Worm (Caenorhabditis elegans) whole organism, L2 larva: Measurements from ENCODE around the gene sec-20.

Experiments
- C34F6.9 ChIP-seq: fragments of 150-350 bp; optimal IDR thresholded peaks from 2 replicates; lab custom pipeline; 2014; ENCODE audit warnings: missing biosample characterization, missing genetic modification characterization
- F13H6.1 ChIP-seq: sonication (generic microtip); optimal IDR thresholded peaks from 2 replicates; lab custom pipeline; 2016; ENCODE audit warnings: missing genetic modification characterization, missing compliant biosample characterization
- Y55F3AM.14 ChIP-seq: fragments of 200-800 bp; sonication (Bioruptor generic); optimal IDR thresholded peaks from 2 replicates; lab custom pipeline; 2018; ENCODE audit warnings: mild to moderate bottlenecking, missing genetic modification characterization, missing compliant biosample characterization
- ZK546.5 ChIP-seq: sonication (generic microtip); optimal IDR thresholded peaks from 2 replicates; lab custom pipeline; 2017; ENCODE audit warnings: missing biosample characterization, missing genetic modification characterization
- aly-2 ChIP-seq: fragments of 150-350 bp; optimal IDR thresholded peaks from 2 replicates; lab custom pipeline; 2014; ENCODE audit warnings: missing biosample characterization, missing genetic modification characterization
- crh-2 ChIP-seq: sonication (generic microtip); optimal IDR thresholded peaks from 2 replicates; lab custom pipeline; 2017; ENCODE audit warnings: missing biosample characterization, missing genetic modification characterization
- dmd-4 ChIP-seq: sonication (generic microtip); optimal IDR thresholded peaks from 2 replicates; lab custom pipeline; 2017; ENCODE audit warnings: missing biosample characterization, missing genetic modification characterization
- egl-27 ChIP-seq: sonication (generic microtip); optimal IDR thresholded peaks from 3 replicates; lab custom pipeline; 2017; ENCODE audit warnings: missing biosample characterization, missing genetic modification reagents, missing genetic modification characterization
- elt-1 ChIP-seq: fragments of 150-350 bp; optimal IDR thresholded peaks from 2 replicates; lab custom pipeline; 2014; ENCODE audit warnings: missing biosample characterization, missing genetic modification characterization
- elt-3 ChIP-seq: sonication (generic microtip); optimal IDR thresholded peaks from 2 replicates; lab custom pipeline; 2017; ENCODE audit warnings: missing biosample characterization, missing genetic modification characterization
- fos-1 ChIP-seq: fragments of 150-350 bp; optimal IDR thresholded peaks from 2 replicates; lab custom pipeline; 2014; ENCODE audit warnings: missing biosample characterization, missing genetic modification characterization
- gmeb-1 ChIP-seq: fragments of 150-350 bp; optimal IDR thresholded peaks from 2 replicates; lab custom pipeline; 2014; ENCODE audit warnings: missing biosample characterization, missing genetic modification characterization
- lin-11 ChIP-seq: fragments of 150-350 bp; sonication (generic microtip); optimal IDR thresholded peaks from 2 replicates; lab custom pipeline; 2014; ENCODE audit warnings: missing biosample characterization, missing genetic modification characterization, inconsistent platforms, mixed read lengths
- lin-13 ChIP-seq: fragments of 150-350 bp; optimal IDR thresholded peaks from 2 replicates; lab custom pipeline; 2014; ENCODE audit warnings: missing biosample characterization, missing genetic modification reagents, missing genetic modification characterization
- lin-39 ChIP-seq: fragments of 150-350 bp; optimal IDR thresholded peaks from 2 replicates; lab custom pipeline; 2014; ENCODE audit warnings: missing biosample characterization, missing genetic modification reagents, missing genetic modification characterization
- lsy-2 ChIP-seq, 2 experiments: fragments of 150-350 bp in 1 of 2; sonication (generic microtip) in 1 of 2; optimal IDR thresholded peaks; 2 replicates each; lab custom pipeline; 2014 to 2017; ENCODE audit warnings: missing biosample characterization in 2 of 2, missing genetic modification characterization in 2 of 2
- mab-5 ChIP-seq: fragments of 150-350 bp; optimal IDR thresholded peaks from 2 replicates; lab custom pipeline; 2014; ENCODE audit warnings: missing biosample characterization, missing genetic modification characterization
- mbf-1 ChIP-seq: sonication (generic microtip); optimal IDR thresholded peaks from 2 replicates; lab custom pipeline; 2017; ENCODE audit warnings: missing biosample characterization, missing genetic modification characterization
- mdl-1 ChIP-seq, 2 experiments: fragments of 150-350 bp in 1 of 2; sonication (generic microtip) in 1 of 2; optimal IDR thresholded peaks; 2 replicates each; lab custom pipeline; 2017; ENCODE audit warnings: missing biosample characterization in 2 of 2, missing genetic modification characterization in 2 of 2
- nhr-10 ChIP-seq: sonication (generic microtip); optimal IDR thresholded peaks from 2 replicates; lab custom pipeline; 2017; ENCODE audit warnings: missing biosample characterization, missing genetic modification characterization
- nhr-11 ChIP-seq: fragments of 150-350 bp; optimal IDR thresholded peaks from 2 replicates; lab custom pipeline; 2014; ENCODE audit warnings: missing biosample characterization, missing genetic modification characterization
- nhr-12 ChIP-seq: fragments of 150-350 bp; optimal IDR thresholded peaks from 2 replicates; lab custom pipeline; 2014; ENCODE audit warnings: missing biosample characterization, missing genetic modification characterization
- nhr-21 ChIP-seq: fragments of 150-350 bp; optimal IDR thresholded peaks from 2 replicates; lab custom pipeline; 2014; ENCODE audit warnings: missing biosample characterization, missing genetic modification characterization
- nhr-23 ChIP-seq: fragments of 150-350 bp; optimal IDR thresholded peaks from 2 replicates; lab custom pipeline; 2014; ENCODE audit warnings: missing biosample characterization, missing genetic modification reagents, missing genetic modification characterization
- nhr-25 ChIP-seq: fragments of 150-350 bp; sonication (generic microtip); optimal IDR thresholded peaks from 3 replicates; lab custom pipeline; 2014; ENCODE audit warnings: missing biosample characterization, missing genetic modification characterization
- nhr-6 ChIP-seq: fragments of 150-350 bp; optimal IDR thresholded peaks from 2 replicates; lab custom pipeline; 2014; ENCODE audit warnings: missing biosample characterization, missing genetic modification characterization
- nhr-77 ChIP-seq: fragments of 150-350 bp; optimal IDR thresholded peaks from 2 replicates; lab custom pipeline; 2014; ENCODE audit warnings: missing biosample characterization, missing genetic modification characterization
- peb-1 ChIP-seq: fragments of 150-350 bp; optimal IDR thresholded peaks from 2 replicates; lab custom pipeline; 2014; ENCODE audit warnings: missing biosample characterization, missing genetic modification characterization
- sem-4 ChIP-seq: fragments of 150-350 bp; optimal IDR thresholded peaks from 2 replicates; lab custom pipeline; 2014; ENCODE audit warnings: missing biosample characterization, missing genetic modification reagents, missing genetic modification characterization
- skn-1 ChIP-seq: sonication (generic microtip); optimal IDR thresholded peaks from 2 replicates; lab custom pipeline; 2017; ENCODE audit warnings: missing biosample characterization, missing genetic modification characterization
- sma-3 ChIP-seq: sonication (generic microtip); optimal IDR thresholded peaks from 2 replicates; lab custom pipeline; 2016; ENCODE audit warnings: missing genetic modification reagents, missing genetic modification characterization, missing compliant biosample characterization
- sma-9 ChIP-seq, 2 experiments: fragments of 150-350 bp in 1 of 2; sonication (generic microtip) in 1 of 2; optimal IDR thresholded peaks; 2 replicates each; lab custom pipeline; 2014 to 2016; ENCODE audit warnings: missing genetic modification characterization in 2 of 2, mild to moderate bottlenecking in 1 of 2, missing biosample characterization in 1 of 2, missing compliant biosample characterization in 1 of 2, missing genetic modification reagents in 1 of 2, moderate library complexity in 1 of 2
- snpc-4 ChIP-seq: fragments of 150-350 bp; optimal IDR thresholded peaks from 2 replicates; lab custom pipeline; 2014; ENCODE audit warnings: missing biosample characterization, missing genetic modification characterization
- unc-55 ChIP-seq: fragments of 150-350 bp; sonication (generic microtip); optimal IDR thresholded peaks from 3 replicates; lab custom pipeline; 2014; ENCODE audit warnings: missing biosample characterization, missing genetic modification reagents, missing genetic modification characterization
- unc-62 ChIP-seq: fragments of 150-350 bp; optimal IDR thresholded peaks from 2 replicates; lab custom pipeline; 2014; ENCODE audit warnings: missing biosample characterization, missing genetic modification reagents, missing genetic modification characterization
- zag-1 ChIP-seq: fragments of 150-350 bp; optimal IDR thresholded peaks from 2 replicates; lab custom pipeline; 2014; ENCODE audit warnings: missing biosample characterization, missing genetic modification characterization
- ztf-11 ChIP-seq: sonication (generic microtip); optimal IDR thresholded peaks from 2 replicates; lab custom pipeline; 2017; ENCODE audit warnings: missing biosample characterization, missing genetic modification characterization

sec-20 gene

ce11 chrIII:179123-179592, 12.7 kb upstream of the sec-20 start, which contains the start of gene F40G9.6:
TSS of gene F40G9.6 (plus strand) at chrIII:179542.
- TF ChIP-seq zag-1, result no peak
- no peak for TF ChIP-seq gmeb-1
- no peak for TF ChIP-seq nhr-12
- no peak for TF ChIP-seq elt-1 (tag; lab: Kevin White, UChicago)
- TF ChIP-seq crh-2, result no peak
- no peak for TF ChIP-seq sem-4 (tag; lab: Kevin White, UChicago)
- TF ChIP-seq lsy-2 (tag; optimal IDR thresholded peaks at IDR 0.05; lab: Kevin White, UChicago), result no peak
- no peak for TF ChIP-seq unc-62 (GFP tag; lab: Kevin White, UChicago)
- TF ChIP-seq egl-27 (tag; lab: Kevin White, UChicago), result no peak
- TF ChIP-seq, all 48 proteins: peak for 0

- TF ChIP-seq Y55F3AM.14 (GFP tag; lab: Kevin White, UChicago), result no peak
- no peak for TF ChIP-seq lsy-2 (tag; optimal IDR thresholded peaks at IDR 0.05; lab: Kevin White, UChicago)
- TF ChIP-seq ZK546.5 (tag; lab: Kevin White, UChicago), result no peak
- TF ChIP-seq C34F6.9 (tag; lab: Kevin White, UChicago), result no peak
- no peak for TF ChIP-seq nhr-6 (tag; lab: Kevin White, UChicago)
- TF ChIP-seq elt-3 (tag; lab: Kevin White, UChicago), result no peak
- no peak for TF ChIP-seq skn-1 (tag; lab: Kevin White, UChicago)
- TF ChIP-seq snpc-4 (tag; lab: Kevin White, UChicago), result no peak
- no peak for TF ChIP-seq nhr-11
- TF ChIP-seq fos-1 (tag; lab: Kevin White, UChicago), result no peak
- TF ChIP-seq F13H6.1 (tag; lab: Kevin White, UChicago), result no peak
- no peak for TF ChIP-seq unc-55 (GFP tag; lab: Kevin White, UChicago)
- no peak for TF ChIP-seq elt-1 (tag; lab: Kevin White, UChicago)
- TF ChIP-seq nhr-23 (tag; lab: Kevin White, UChicago), result no peak
- no peak for TF ChIP-seq zag-1
Observed at ce11 chrIII:180963-181362, 10.9 kb upstream of the sec-20 start, which contains the start of gene F40G9.5. TSS of gene F40G9.5 (plus strand) at chrIII:181263.

- TF ChIP-seq gmeb-1 (no peak), mab-5 (tag; lab: Kevin White, UChicago) (no peak), dmd-4 (no peak), peb-1 (tag; lab: Kevin White, UChicago) (no peak), sma-3 (no peak), elt-3 (tag; lab: Kevin White, UChicago) (no peak), skn-1 (tag; lab: Kevin White, UChicago) (no peak), Y55F3AM.14 (GFP tag; lab: Kevin White, UChicago) (no peak), nhr-25 (tag; lab: Kevin White, UChicago) (no peak), nhr-12 (no peak), unc-55 (GFP tag; lab: Kevin White, UChicago) (no peak), mdl-1 (tag; optimal IDR thresholded peaks at IDR 0.05; lab: Kevin White, UChicago) (no peak), C34F6.9 (tag; lab: Kevin White, UChicago) (no peak), nhr-10 (tag; lab: Kevin White, UChicago) (no peak), nhr-23 (tag; lab: Kevin White, UChicago) (no peak), mbf-1 (no peak), nhr-11 (no peak), aly-2 (tag; lab: Kevin White, UChicago) (no peak), nhr-77 (tag; lab: Kevin White, UChicago) (no peak)
Observed at ce11 chrIII:182080-182479, 9.8 kb upstream of the sec-20 start, which contains the start of gene F40G9.15. TSS of gene F40G9.15 (plus strand) at chrIII:182380.

- peak; percentile 35 for TF ChIP-seq fos-1 (tag; lab: Kevin White, UChicago)
- TF ChIP-seq skn-1 (tag; lab: Kevin White, UChicago), result no peak
Observed at ce11 chrIII:183072-183471, 8.8 kb upstream of the sec-20 start.

- TF ChIP-seq F13H6.1 (tag; lab: Kevin White, UChicago) (no peak), dmd-4 (no peak), lin-11 (no peak), lsy-2 (tag; optimal IDR thresholded peaks at IDR 0.05; lab: Kevin White, UChicago) (no peak), C34F6.9 (tag; lab: Kevin White, UChicago) (no peak)
Observed at ce11 chrIII:184335-184734, 7.6 kb upstream of the sec-20 start.

ce11 chrIII:187829-188228, 4.1 kb upstream of the sec-20 start, which contains the start of gene mxl-2:
TSS of gene mxl-2 (minus strand) at chrIII:188131.
- no peak for TF ChIP-seq elt-3 (tag; lab: Kevin White, UChicago)
- TF ChIP-seq C34F6.9 (tag; lab: Kevin White, UChicago), result no peak
- no peak for TF ChIP-seq lin-39 (tag; lab: Kevin White, UChicago)
- no peak for TF ChIP-seq ztf-11
- TF ChIP-seq nhr-21 (tag; lab: Kevin White, UChicago), result no peak
- TF ChIP-seq crh-2, result no peak
- TF ChIP-seq lin-13 (GFP tag; lab: Kevin White, UChicago), result no peak
- TF ChIP-seq sma-9 (GFP tag; optimal IDR thresholded peaks at IDR 0.05; lab: Kevin White, UChicago), result no peak
- no peak for TF ChIP-seq sma-9 (tag; optimal IDR thresholded peaks at IDR 0.05; lab: Kevin White, UChicago)
- TF ChIP-seq peb-1 (tag; lab: Kevin White, UChicago), result no peak
- no peak for TF ChIP-seq nhr-12
- no peak for TF ChIP-seq aly-2 (tag; lab: Kevin White, UChicago)
- TF ChIP-seq, all 48 proteins: peak for 0
